Fruit fly (Drosophila melanogaster) whole organism, embryonic: Measurements from ENCODE around the gene CG42827.

ENCODE experiments used
- Atf-2 ChIP-seq: fragments of 200-800 bp; sonication (Bioruptor generic); optimal IDR thresholded peaks from 2 replicates; lab custom pipeline; 2016; ENCODE audit warnings: missing biosample characterization, missing genetic modification characterization
- Awh ChIP-seq: fragments of 200-800 bp; sonication (Bioruptor generic); IDR thresholded peaks from 2 replicates; pipeline ENCODE4, ENCODE4 v1.3.6; 2022; ENCODE audit warnings: missing biosample characterization, missing genetic modification characterization
- CG10543 ChIP-seq: fragments of 200-800 bp; sonication (Bioruptor generic); optimal IDR thresholded peaks from 3 replicates; lab custom pipeline; 2017; ENCODE audit warnings: missing biosample characterization, mild to moderate bottlenecking, missing genetic modification characterization, moderate library complexity
- CG11560 ChIP-seq: fragments of 200-800 bp; sonication (Bioruptor generic); IDR thresholded peaks from 3 replicates; pipeline ENCODE4 v1.3.6; 2022; ENCODE audit warnings: missing biosample characterization, missing genetic modification characterization
- CG11695 ChIP-seq: fragments of 200-800 bp; sonication (Bioruptor generic); IDR thresholded peaks from 3 replicates; pipeline ENCODE4 v1.3.6; 2022; ENCODE audit warnings: missing biosample characterization, missing genetic modification characterization
- CG12391 ChIP-seq: fragments of 200-800 bp; sonication (Bioruptor generic); optimal IDR thresholded peaks from 3 replicates; lab custom pipeline; 2018; ENCODE audit warnings: missing biosample characterization, mild to moderate bottlenecking, missing genetic modification characterization, moderate library complexity
- CG12769 ChIP-seq: fragments of 200-800 bp; sonication (Bioruptor generic); optimal IDR thresholded peaks from 2 replicates; lab custom pipeline; 2019; ENCODE audit warnings: missing biosample characterization, mild to moderate bottlenecking, missing genetic modification characterization, moderate library complexity
- CG12942 ChIP-seq: fragments of 200-800 bp; sonication (Bioruptor generic); optimal IDR thresholded peaks from 3 replicates; lab custom pipeline; 2016; ENCODE audit warnings: missing biosample characterization, missing genetic modification characterization
- CG16813 ChIP-seq: fragments of 200-800 bp; sonication (Bioruptor generic); IDR thresholded peaks from 3 replicates; pipeline ENCODE4 v1.3.6; 2022; ENCODE audit warnings: missing biosample characterization, missing genetic modification characterization; ENCODE audit not compliant: partially characterized antibody
- CG17328 ChIP-seq: fragments of 200-800 bp; sonication (Bioruptor generic); IDR thresholded peaks from 2 replicates; pipeline ENCODE4 v1.3.6; 2022; ENCODE audit warnings: missing biosample characterization, missing genetic modification characterization
- CG2199 ChIP-seq: fragments of 200-800 bp; sonication (Bioruptor generic); IDR thresholded peaks from 3 replicates; pipeline ENCODE4 v1.3.6; 2022; ENCODE audit warnings: missing biosample characterization, missing genetic modification characterization
- CG32532 ChIP-seq: fragments of 200-800 bp; sonication (Bioruptor generic); IDR thresholded peaks from 2 replicates; pipeline ENCODE4 v1.3.6; 2022; ENCODE audit warnings: missing biosample characterization, missing genetic modification characterization
- CG32767 ChIP-seq: fragments of 200-800 bp; sonication (Bioruptor generic); IDR thresholded peaks from 2 replicates; pipeline ENCODE4 v1.3.6; 2022; ENCODE audit warnings: missing biosample characterization, missing genetic modification characterization
- CG3847 ChIP-seq: fragments of 200-800 bp; sonication (Bioruptor generic); IDR thresholded peaks from 2 replicates; pipeline ENCODE4 v1.3.6; 2022; ENCODE audit warnings: missing biosample characterization, missing genetic modification characterization
- CG4360 ChIP-seq: fragments of 200-800 bp; sonication (Bioruptor generic); IDR thresholded peaks from 2 replicates; pipeline ENCODE4 v1.3.6; 2022; ENCODE audit warnings: missing biosample characterization, missing genetic modification characterization
- CG5180 ChIP-seq: fragments of 200-800 bp; sonication (Bioruptor generic); optimal IDR thresholded peaks from 3 replicates; lab custom pipeline; 2017; ENCODE audit warnings: missing biosample characterization, missing genetic modification characterization, mild to moderate bottlenecking, moderate library complexity, missing genetic modification reagents
- CG8924 ChIP-seq: fragments of 200-800 bp; optimal IDR thresholded peaks from 3 replicates; lab custom pipeline; 2019; ENCODE audit warnings: missing biosample characterization, mild to moderate bottlenecking, missing genetic modification characterization, moderate library complexity
- CG8944 ChIP-seq: fragments of 200-800 bp; sonication (Bioruptor generic); optimal IDR thresholded peaks from 3 replicates; lab custom pipeline; 2016; ENCODE audit warnings: missing biosample characterization, missing genetic modification characterization
- CG9797 ChIP-seq: fragments of 200-800 bp; sonication (Bioruptor generic); optimal IDR thresholded peaks from 3 replicates; lab custom pipeline; 2018; ENCODE audit warnings: missing biosample characterization, mild to moderate bottlenecking, missing genetic modification characterization
- Dbx ChIP-seq: fragments of 200-800 bp; sonication (Bioruptor generic); IDR thresholded peaks from 3 replicates; pipeline ENCODE4 v1.3.6; 2022; ENCODE audit warnings: missing biosample characterization, missing genetic modification characterization
- Deaf1 ChIP-seq: fragments of 200-800 bp; optimal IDR thresholded peaks from 3 replicates; lab custom pipeline; 2019; ENCODE audit warnings: missing biosample characterization, mild to moderate bottlenecking, missing genetic modification characterization, moderate library complexity
- Dip3 ChIP-seq: fragments of 200-800 bp; sonication (Bioruptor generic); optimal IDR thresholded peaks from 3 replicates; lab custom pipeline; 2016; ENCODE audit warnings: missing biosample characterization, missing genetic modification characterization
- E2f2 ChIP-seq: fragments of 200-800 bp; sonication (Bioruptor generic); IDR thresholded peaks from 2 replicates; pipeline ENCODE4 v1.3.6; 2022; ENCODE audit warnings: missing biosample characterization, missing genetic modification characterization
- Hey ChIP-seq: fragments of 200-800 bp; sonication (Bioruptor generic); optimal IDR thresholded peaks from 3 replicates; lab custom pipeline; 2018; ENCODE audit warnings: missing biosample characterization, mild to moderate bottlenecking, missing genetic modification characterization
- Hmr ChIP-seq: fragments of 200-800 bp; sonication (Bioruptor generic); optimal IDR thresholded peaks from 3 replicates; lab custom pipeline; 2017; ENCODE audit warnings: mild to moderate bottlenecking, missing biosample characterization, missing genetic modification reagents, missing genetic modification characterization
- Hr51 ChIP-seq, 2 experiments: fragments of 200-800 bp; sonication (Bioruptor generic); optimal IDR thresholded peaks; 2 replicates in 1 of 2; 3 replicates in 1 of 2; lab custom pipeline; 2016 to 2018; ENCODE audit warnings: missing biosample characterization in 2 of 2, missing genetic modification characterization in 2 of 2, mild to moderate bottlenecking in 1 of 2, moderate library complexity in 1 of 2
- Oli ChIP-seq: fragments of 200-800 bp; sonication (Bioruptor generic); optimal IDR thresholded peaks from 2 replicates; lab custom pipeline; 2018; ENCODE audit warnings: missing biosample characterization, mild to moderate bottlenecking, missing genetic modification characterization, moderate library complexity
- Pdp1 ChIP-seq, 2 experiments: fragments of 200-800 bp; sonication (Bioruptor generic); optimal IDR thresholded peaks; 3 replicates each; lab custom pipeline; 2016; ENCODE audit warnings: missing biosample characterization in 2 of 2, missing genetic modification characterization in 2 of 2, mild to moderate bottlenecking in 1 of 2, moderate library complexity in 1 of 2
- Poxn ChIP-seq: fragments of 200-800 bp; sonication (Bioruptor generic); IDR thresholded peaks from 2 replicates; pipeline ENCODE4 v1.3.6; 2022; ENCODE audit warnings: missing biosample characterization, missing genetic modification characterization
- Rx ChIP-seq: fragments of 200-800 bp; sonication (Bioruptor generic); IDR thresholded peaks from 2 replicates; pipeline ENCODE4 v1.3.6; 2022; ENCODE audit warnings: missing biosample characterization, missing genetic modification characterization
- Sox102F ChIP-seq: fragments of 200-800 bp; sonication (Bioruptor generic); optimal IDR thresholded peaks from 2 replicates; lab custom pipeline; 2018; ENCODE audit warnings: missing biosample characterization, mild to moderate bottlenecking, missing genetic modification characterization, moderate library complexity
- Taf1 ChIP-seq: fragments of 200-800 bp; sonication (Bioruptor generic); IDR thresholded peaks from 2 replicates; pipeline ENCODE4 v1.3.6; 2022; ENCODE audit warnings: missing biosample characterization, missing genetic modification characterization
- Trl ChIP-seq, 3 experiments: fragments of >200 bp in 2 of 3; fragments of 200-800 bp in 1 of 3; sonication (Bioruptor generic) in 1 of 3; optimal IDR thresholded peaks; 2 replicates in 1 of 3; 3 replicates in 2 of 3; lab custom pipeline; 2016 to 2017; ENCODE audit warnings: missing biosample characterization in 1 of 3, missing genetic modification characterization in 1 of 3
- Xrp1 ChIP-seq: fragments of 200-800 bp; sonication (Bioruptor generic); IDR thresholded peaks from 2 replicates; pipeline ENCODE4 v1.3.6; 2022; ENCODE audit warnings: missing biosample characterization, missing genetic modification characterization
- ap ChIP-seq: fragments of 200-800 bp; sonication (Bioruptor generic); IDR thresholded peaks from 2 replicates; pipeline ENCODE4 v1.3.6; 2022; ENCODE audit warnings: missing biosample characterization, missing genetic modification characterization
- ci ChIP-seq: fragments of 200-800 bp; sonication (Bioruptor generic); IDR thresholded peaks from 3 replicates; pipeline ENCODE4 v1.3.6; 2022; ENCODE audit warnings: missing biosample characterization, missing genetic modification characterization
- dan ChIP-seq: fragments of 200-800 bp; sonication (Bioruptor generic); IDR thresholded peaks from 2 replicates; pipeline ENCODE4 v1.3.6; 2022; ENCODE audit warnings: missing biosample characterization, missing genetic modification characterization
- fu2 ChIP-seq: fragments of 200-800 bp; sonication (Bioruptor generic); optimal IDR thresholded peaks from 2 replicates; lab custom pipeline; 2016; ENCODE audit warnings: missing biosample characterization, missing genetic modification characterization
- gcm ChIP-seq: fragments of 200-800 bp; sonication (Bioruptor generic); optimal IDR thresholded peaks from 2 replicates; lab custom pipeline; 2019; ENCODE audit warnings: missing biosample characterization, mild to moderate bottlenecking, missing genetic modification characterization, moderate library complexity
- gem ChIP-seq: fragments of 200-800 bp; sonication (Bioruptor generic); optimal IDR thresholded peaks from 2 replicates; lab custom pipeline; 2019; ENCODE audit warnings: missing biosample characterization, mild to moderate bottlenecking, missing genetic modification characterization, moderate library complexity
- insv ChIP-seq, 2 experiments: fragments of 200-800 bp; sonication (Bioruptor generic); optimal IDR thresholded peaks; 3 replicates each; lab custom pipeline; 2016 to 2018; ENCODE audit warnings: missing biosample characterization in 2 of 2, missing genetic modification characterization in 2 of 2
- lov ChIP-seq, 2 experiments: fragments of 200-800 bp in 1 of 2; fragments of >200 bp in 1 of 2; sonication (Bioruptor generic) in 1 of 2; IDR thresholded peaks in 1 of 2; optimal IDR thresholded peaks in 1 of 2; 2 replicates in 1 of 2; 3 replicates in 1 of 2; pipeline versions ENCODE4 v1.3.6 to Lab custom; 2017 to 2022; ENCODE audit warnings: missing biosample characterization in 1 of 2, missing genetic modification characterization in 1 of 2
- onecut ChIP-seq: fragments of 200-800 bp; sonication (Bioruptor generic); IDR thresholded peaks from 2 replicates; pipeline ENCODE4 v1.3.6; 2022; ENCODE audit warnings: missing biosample characterization, missing genetic modification characterization
- row ChIP-seq: fragments of 200-800 bp; sonication (Bioruptor generic); IDR thresholded peaks from 3 replicates; pipeline ENCODE4 v1.3.6; 2022; ENCODE audit warnings: missing biosample characterization, missing genetic modification characterization
- schlank ChIP-seq: fragments of 200-800 bp; sonication (Bioruptor generic); optimal IDR thresholded peaks from 2 replicates; lab custom pipeline; 2018; ENCODE audit warnings: missing biosample characterization, mild to moderate bottlenecking, missing genetic modification characterization
- slbo ChIP-seq: fragments of 200-800 bp; sonication (Bioruptor generic); IDR thresholded peaks from 2 replicates; pipeline ENCODE4 v1.3.6; 2022; ENCODE audit warnings: missing biosample characterization, missing genetic modification characterization
- slp2 ChIP-seq: fragments of 200-800 bp; sonication (Bioruptor generic); optimal IDR thresholded peaks from 2 replicates; lab custom pipeline; 2016; ENCODE audit warnings: missing biosample characterization, missing genetic modification characterization
- z ChIP-seq: fragments of 200-800 bp; sonication (Bioruptor generic); IDR thresholded peaks from 3 replicates; pipeline ENCODE4 v1.3.6; 2022; ENCODE audit warnings: missing biosample characterization, missing genetic modification characterization

Gene CG42827

DNA sequence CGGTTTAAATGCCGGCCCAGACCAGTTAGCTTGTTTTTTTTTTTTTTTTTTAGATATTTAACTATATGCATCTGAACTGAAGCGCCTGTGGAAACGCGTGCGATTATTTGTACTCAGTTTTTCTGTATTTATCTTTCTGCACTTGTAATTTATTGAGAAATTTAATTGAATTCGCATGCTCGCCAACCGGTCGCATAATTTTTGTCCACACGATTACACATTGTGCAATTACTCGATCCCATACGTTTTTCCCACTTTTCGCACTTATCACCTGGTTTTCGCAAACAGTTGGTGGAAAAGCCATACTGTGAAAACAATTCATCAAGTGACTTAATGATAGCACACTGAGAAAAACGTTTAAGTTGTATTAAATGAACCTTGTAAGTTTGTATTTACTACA is at the start of gene CG42827:
Gene CG42827, plus strand, starts transcription at position 301 of the 400 bp plus-strand sequence.
- TF ChIP-seq Dip3 (no peak), Hey (no peak), fu2 (GFP tag; lab: Kevin White, UChicago) (no peak), CG3847 (GFP tag; lab: Robert Waterston, UW) (no peak), Pdp1 (GFP tag; optimal IDR thresholded peaks at IDR 0.05; lab: Kevin White, UChicago) (no peak), CG2199 (GFP tag; lab: Robert Waterston, UW) (no peak), Awh (GFP tag; lab: Robert Waterston, UW) (no peak), row (no peak), schlank (no peak), Xrp1 (GFP tag; lab: Robert Waterston, UW) (no peak), Sox102F (GFP tag; lab: Kevin White, UChicago) (no peak), Taf1 (GFP tag; lab: Robert Waterston, UW) (no peak), Atf-2 (no peak), CG8944 (no peak), slp2 (no peak), Hmr (no peak)
- TF ChIP-seq, all 482 proteins: peak for 0

DNA sequence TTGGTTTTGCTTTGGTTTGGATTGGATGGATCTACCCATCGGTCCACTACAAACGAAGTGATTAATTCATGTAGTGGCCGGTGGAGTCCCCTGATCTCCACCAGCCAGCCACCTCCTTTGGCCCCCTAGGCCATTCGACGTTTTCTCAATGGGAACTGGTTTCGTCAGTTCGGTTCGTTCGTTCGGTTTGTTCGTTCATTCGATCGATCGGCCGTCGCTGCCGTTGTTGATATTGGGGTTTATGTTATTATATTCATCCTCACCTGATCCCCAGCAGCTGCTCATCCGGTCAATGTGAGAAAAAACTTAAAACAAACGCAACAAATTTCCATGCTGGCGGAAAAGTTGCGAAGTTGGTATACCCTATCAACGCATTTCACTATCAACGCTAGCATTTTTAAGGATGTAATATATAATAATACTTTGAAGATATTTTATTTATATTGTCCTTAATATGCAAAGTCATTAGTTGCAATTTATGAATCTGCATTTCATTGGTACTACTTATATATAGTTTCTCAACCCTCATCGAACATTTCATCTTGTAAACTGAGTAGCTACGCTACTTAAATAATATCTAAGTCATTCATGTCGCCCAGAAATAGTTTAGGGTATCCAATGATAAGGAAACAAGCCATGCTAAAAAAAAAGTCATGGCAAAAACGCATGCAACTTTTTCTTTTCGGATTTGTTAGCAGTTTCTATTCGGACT is 48.9 kb upstream of the CG42827 start:
- no peak for TF ChIP-seq Oli
- TF ChIP-seq CG32532 (GFP tag; lab: Robert Waterston, UW): peak; percentile 37; the same call in 1 of the 2 replicates
- 0 out of 2 replicates have a peak, but pooled peaks have one; percentile 15 for TF ChIP-seq CG32767 (GFP tag; lab: Robert Waterston, UW)
- TF ChIP-seq Deaf1: peak; percentile 83
- TF ChIP-seq CG11560 (tag; lab: Robert Waterston, UW): no peak
- 0 out of 2 replicates have a peak, but pooled peaks have one; percentile 30 for TF ChIP-seq onecut
- TF ChIP-seq CG12769 (tag; lab: Kevin White, UChicago): peak; percentile 32
- TF ChIP-seq CG5180 (GFP tag; lab: Kevin White, UChicago): peak; percentile 11
- TF ChIP-seq E2f2 (GFP tag; lab: Robert Waterston, UW): no peak
- peak; percentile 43 for TF ChIP-seq CG10543 (GFP tag; lab: Kevin White, UChicago)
- TF ChIP-seq, all 482 proteins: peak for 7

DNA sequence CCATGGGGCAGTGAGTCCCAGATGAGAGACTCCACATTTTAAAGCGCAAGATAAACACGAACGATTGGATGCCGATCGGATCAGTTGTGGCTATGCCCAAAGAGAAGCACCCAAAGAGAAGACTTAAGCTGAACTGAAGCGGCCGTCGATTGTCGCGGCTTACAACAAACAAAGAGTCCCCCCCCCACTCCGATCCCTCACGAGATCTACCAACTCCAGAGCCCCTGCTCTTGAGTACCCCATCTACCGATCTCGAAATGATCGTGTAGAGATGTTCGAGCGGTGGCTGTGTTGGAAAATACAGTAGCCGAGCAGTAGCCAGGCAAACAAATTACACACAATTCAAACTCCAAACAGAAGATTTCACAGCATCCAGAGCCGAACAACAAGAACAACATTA is 47.0 kb upstream of the CG42827 start:
- no peak for TF ChIP-seq slbo (GFP tag; lab: Robert Waterston, UW)
- TF ChIP-seq CG12391 (tag; lab: Kevin White, UChicago): no peak
- TF ChIP-seq lov (optimal IDR thresholded peaks at IDR 0.05; lab: Kevin White, UChicago): no peak
- no peak for TF ChIP-seq lov (GFP tag; IDR thresholded peaks at IDR 0.05; lab: Robert Waterston, UW)
- no peak for TF ChIP-seq Hr51 (GFP tag; optimal IDR thresholded peaks at IDR 0.05; lab: Kevin White, UChicago)
- no peak for TF ChIP-seq gcm (GFP tag; lab: Kevin White, UChicago)
- TF ChIP-seq CG11695 (GFP tag; lab: Robert Waterston, UW): no peak
- 0 out of 3 replicates have a peak, but pooled peaks have one; percentile 39 for TF ChIP-seq ci (GFP tag; lab: Robert Waterston, UW)
- TF ChIP-seq insv (GFP tag; optimal IDR thresholded peaks at IDR 0.05; lab: Kevin White, UChicago): no peak
- no peak for TF ChIP-seq dan (GFP tag; lab: Robert Waterston, UW)
- TF ChIP-seq Dbx (GFP tag; lab: Robert Waterston, UW): no peak
- peak in 1 of 2 experiments; percentile 1 for TF ChIP-seq Trl (optimal IDR thresholded peaks at IDR 0.05; lab: Kevin White, UChicago)
- no peak for TF ChIP-seq Trl (GFP tag; optimal IDR thresholded peaks at IDR 0.05; lab: Kevin White, UChicago)
- no peak for TF ChIP-seq Poxn (GFP tag; lab: Robert Waterston, UW)
- no peak for TF ChIP-seq CG8924
- TF ChIP-seq gem (tag; lab: Kevin White, UChicago): no peak
- peak; percentile 42; the same call in 1 of the 2 replicates for TF ChIP-seq CG4360 (GFP tag; lab: Robert Waterston, UW)
- no peak for TF ChIP-seq Rx (GFP tag; lab: Robert Waterston, UW)
- no peak for TF ChIP-seq ap
- no peak for TF ChIP-seq CG16813
- TF ChIP-seq CG9797 (GFP tag; lab: Kevin White, UChicago): no peak
- TF ChIP-seq CG12942 (GFP tag; lab: Kevin White, UChicago): no peak
- TF ChIP-seq z (GFP tag; lab: Robert Waterston, UW): no peak
- 0 out of 3 replicates have a peak, but pooled peaks have one; percentile 49 for TF ChIP-seq CG2199 (GFP tag; lab: Robert Waterston, UW)
- TF ChIP-seq CG17328 (GFP tag; lab: Robert Waterston, UW): no peak
